Worm (Caenorhabditis elegans) whole organism, midembryonic: ENCODE data around the gene M176.11.

Source experiments
- flt-1 ChIP-seq: fragments of 200-800 bp; sonication (Bioruptor generic); IDR thresholded peaks from 2 replicates; pipeline ENCODE4 v1.3.6; 2022; ENCODE audit warnings: missing genetic modification characterization, missing compliant biosample characterization
- klf-2 ChIP-seq: fragments of 200-800 bp; sonication (Bioruptor generic); conservative IDR thresholded peaks from 2 replicates; pipeline ENCODE4 v1.3.6; 2022; ENCODE audit warnings: missing genetic modification reagents, missing genetic modification characterization, missing compliant biosample characterization
- med-1 ChIP-seq: sonication (generic microtip); optimal IDR thresholded peaks from 2 replicates; lab custom pipeline; 2017; ENCODE audit warnings: missing genetic modification characterization, mild to moderate bottlenecking, missing compliant biosample characterization, antibody characterized with exemption, missing genetic modification reagents; ENCODE audit not compliant: insufficient read depth
- ref-1 ChIP-seq: fragments of 200-800 bp; sonication (Bioruptor generic); conservative IDR thresholded peaks from 2 replicates; pipeline ENCODE4 v1.3.6; 2022; ENCODE audit warnings: missing genetic modification reagents, missing genetic modification characterization, missing compliant biosample characterization
- ztf-23 ChIP-seq: fragments of 200-800 bp; sonication (Bioruptor generic); IDR thresholded peaks from 2 replicates; pipeline ENCODE4 v1.3.6; 2022; ENCODE audit warnings: missing genetic modification reagents, missing genetic modification characterization, missing compliant biosample characterization

DNA sequence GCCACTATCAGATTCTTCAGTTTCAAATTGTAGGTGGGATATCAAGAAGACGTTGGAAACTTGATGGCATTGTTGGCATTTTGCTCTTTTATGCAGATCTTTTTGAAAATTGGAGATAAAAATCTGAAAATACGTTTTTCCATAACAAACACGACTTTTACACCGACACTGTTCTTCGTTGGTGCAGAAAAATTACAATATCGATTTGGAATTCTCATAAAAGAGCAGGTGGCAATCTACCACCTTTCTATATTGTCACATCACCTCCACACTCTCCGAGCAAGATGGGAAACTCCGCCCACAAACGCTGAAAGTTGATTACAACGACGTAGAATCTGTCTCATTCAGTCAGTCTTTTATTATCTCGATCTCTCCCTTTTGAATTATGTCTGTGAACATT lies 14.6 kb upstream of the M176.11 start, which contains the start of gene arrd-2:
- TF ChIP-seq klf-2 (GFP tag; lab: Robert Waterston, UW) (no peak), flt-1 (no peak), ztf-23 (no peak), ref-1 (GFP tag; lab: Robert Waterston, UW) (no peak), med-1 (GFP tag; lab: Kevin White, UChicago) (no peak)
